Worm (Caenorhabditis elegans): ENCODE measurements around the gene R04B3.3.
A peak's percentile ranks its signal among the peaks of the same experiment; 100 is the strongest.

R04B3.3 gene

ce11 chrX:2508449-2508848, 32.7 kb upstream of the R04B3.3 start, which contains the start of gene K02E10.7:
TSS of gene K02E10.7 (minus strand) at chrX:2508549.
- no peak for TF ChIP-seq dve-1 (tag; optimal IDR thresholded peaks at IDR 0.05)
- no peak for TF ChIP-seq eyg-1 (tag; optimal IDR thresholded peaks at IDR 0.05)
- no peak for TF ChIP-seq pat-9 (tag; optimal IDR thresholded peaks at IDR 0.05)
- TF ChIP-seq zip-5 (tag; optimal IDR thresholded peaks at IDR 0.05), result no peak
- TF ChIP-seq pha-2 (tag; optimal IDR thresholded peaks at IDR 0.05), result no peak
- TF ChIP-seq nhr-11 (tag; optimal IDR thresholded peaks at IDR 0.05), result no peak
- no peak for TF ChIP-seq K02D7.2 (tag; optimal IDR thresholded peaks at IDR 0.05)
- no peak for TF ChIP-seq syd-9 (tag; optimal IDR thresholded peaks at IDR 0.05)
- TF ChIP-seq che-1 (tag; optimal IDR thresholded peaks at IDR 0.05), result no peak

DNA sequence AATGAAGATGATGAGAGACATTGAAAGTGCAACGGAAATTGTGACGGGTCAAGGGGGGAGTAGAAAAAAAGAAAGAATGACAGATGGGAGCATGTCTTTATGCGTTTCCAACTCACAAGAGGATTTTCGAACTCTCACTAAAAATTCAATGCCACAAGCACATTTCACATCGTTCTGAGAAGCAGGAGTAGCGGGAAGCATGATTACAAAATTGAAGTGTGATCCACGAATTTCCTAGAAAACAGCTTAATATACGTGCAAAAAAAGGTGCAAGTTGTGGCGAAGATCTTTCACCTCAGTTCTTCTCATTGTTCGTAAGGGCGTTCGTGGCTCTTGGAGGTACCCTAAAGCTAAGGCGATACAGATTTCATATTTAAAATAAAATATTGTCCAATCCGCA, 31.0 kb upstream of the R04B3.3 start:
- TF ChIP-seq madf-2 (tag; optimal IDR thresholded peaks at IDR 0.05) (no peak), T23F11.4 (GFP tag; optimal IDR thresholded peaks at IDR 0.05) (no peak), hlh-13 (GFP tag; optimal IDR thresholded peaks at IDR 0.05) (no peak), ref-2 (tag; optimal IDR thresholded peaks at IDR 0.05) (no peak), ceh-22 (tag; optimal IDR thresholded peaks at IDR 0.05) (no peak), ceh-24 (tag; optimal IDR thresholded peaks at IDR 0.05) (no peak), ceh-19 (GFP tag; optimal IDR thresholded peaks at IDR 0.05) (no peak), pros-1 (tag; optimal IDR thresholded peaks at IDR 0.05) (no peak), odd-2 (tag; optimal IDR thresholded peaks at IDR 0.05) (no peak), tbx-2 (tag; optimal IDR thresholded peaks at IDR 0.05) (no peak), ceh-6 (GFP tag; optimal IDR thresholded peaks at IDR 0.05) (no peak)

- TF ChIP-seq K09A11.1 (tag; optimal IDR thresholded peaks at IDR 0.05; ENCODE audit: insufficient read depth) (no peak), ref-2 (tag; optimal IDR thresholded peaks at IDR 0.05) (peak; percentile 37), nhr-11 (tag; optimal IDR thresholded peaks at IDR 0.05) (no peak), ceh-14 (tag; optimal IDR thresholded peaks at IDR 0.05) (no peak)
Measured at ce11 chrX:2497816-2498215, 22.0 kb upstream of the R04B3.3 start.

- no peak for TF ChIP-seq gmeb-2 (tag; optimal IDR thresholded peaks at IDR 0.05)
- no peak for TF ChIP-seq unc-55 (GFP tag; optimal IDR thresholded peaks at IDR 0.05)
- peak; percentile 56 for TF ChIP-seq tbx-2 (tag; optimal IDR thresholded peaks at IDR 0.05)
- no peak for TF ChIP-seq K09A11.1 (tag; optimal IDR thresholded peaks at IDR 0.05; ENCODE audit: insufficient read depth)
- TF ChIP-seq ceh-34 (tag; optimal IDR thresholded peaks at IDR 0.05), result peak; percentile 7
- TF ChIP-seq lim-6 (tag; optimal IDR thresholded peaks at IDR 0.05), result no peak
- TF ChIP-seq elt-2 (tag; optimal IDR thresholded peaks at IDR 0.05), result no peak
- TF ChIP-seq ttx-3 (tag; optimal IDR thresholded peaks at IDR 0.05), result no peak
- TF ChIP-seq ceh-18 (tag; optimal IDR thresholded peaks at IDR 0.05), result peak; percentile 12
Measured at ce11 chrX:2495865-2496314, 20.1 kb upstream of the R04B3.3 start, which contains the start of gene rabr-1. TSS of gene rabr-1 (plus strand) at chrX:2496180.

DNA sequence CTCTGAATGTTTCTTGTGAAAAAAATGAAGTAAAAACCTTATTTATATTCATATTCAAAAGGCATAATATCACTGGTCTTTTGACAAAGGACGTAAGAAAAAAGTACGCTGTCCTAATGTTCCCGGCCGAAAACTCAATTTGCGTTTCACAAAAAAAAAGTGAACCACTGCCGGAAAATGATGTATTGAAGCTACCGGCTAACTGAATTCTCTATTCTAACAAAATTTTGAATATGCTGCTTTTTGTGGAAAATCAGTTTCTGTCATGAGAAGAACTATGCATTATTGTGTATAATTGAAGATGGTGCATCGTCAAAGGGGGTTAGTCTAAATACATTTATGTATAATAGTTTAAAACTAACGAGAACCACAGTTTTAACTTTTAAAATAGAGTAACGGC, 18.5 kb upstream of the R04B3.3 start:
- peak; percentile 60 for TF ChIP-seq unc-42 (tag; optimal IDR thresholded peaks at IDR 0.05)
- no peak for TF ChIP-seq nfya-1 (tag; optimal IDR thresholded peaks at IDR 0.05)
- no peak for TF ChIP-seq C38D4.7 (GFP tag; optimal IDR thresholded peaks at IDR 0.05)
- no peak for TF ChIP-seq hlh-6 (tag; optimal IDR thresholded peaks at IDR 0.05)
- no peak for TF ChIP-seq npax-4 (tag; optimal IDR thresholded peaks at IDR 0.05)
- TF ChIP-seq pha-2 (tag; optimal IDR thresholded peaks at IDR 0.05), result no peak

Measured in whole organism, late embryonic.